Fruit fly (Drosophila melanogaster) whole organism, pupa: ENCODE results near the gene CG7872.

Experiments used
- CG12605 ChIP-seq: fragments of 200-800 bp; sonication (Bioruptor generic); IDR thresholded peaks from 2 replicates; pipeline ENCODE4 v1.3.6; 2022; ENCODE audit warnings: missing biosample characterization, missing genetic modification characterization
- CG14655 ChIP-seq: fragments of 200-800 bp; sonication (Bioruptor generic); optimal IDR thresholded peaks from 3 replicates; lab custom pipeline; 2017; ENCODE audit warnings: mild to moderate bottlenecking, missing biosample characterization, missing genetic modification reagents, missing genetic modification characterization
- CG15710 ChIP-seq: fragments of 200-800 bp; sonication (Bioruptor generic); optimal IDR thresholded peaks from 2 replicates; lab custom pipeline; 2018; ENCODE audit warnings: missing biosample characterization, mild to moderate bottlenecking, missing genetic modification characterization, moderate library complexity
- CG17806 ChIP-seq: fragments of 200-800 bp; sonication (Bioruptor generic); optimal IDR thresholded peaks from 2 replicates; lab custom pipeline; 2018; ENCODE audit warnings: missing biosample characterization, mild to moderate bottlenecking, missing genetic modification characterization, moderate library complexity
- CG34367 ChIP-seq: fragments of 200-800 bp; sonication (Bioruptor generic); optimal IDR thresholded peaks from 2 replicates; lab custom pipeline; 2018; ENCODE audit warnings: missing biosample characterization, mild to moderate bottlenecking, missing genetic modification characterization
- CG4496 ChIP-seq: fragments of 200-800 bp; sonication (Bioruptor generic); IDR thresholded peaks from 3 replicates; pipeline ENCODE4 v1.3.6; 2022; ENCODE audit warnings: missing biosample characterization, missing genetic modification characterization
- CG8159 ChIP-seq: fragments of 200-800 bp; sonication (Bioruptor generic); optimal IDR thresholded peaks from 3 replicates; lab custom pipeline; 2018; ENCODE audit warnings: missing biosample characterization, mild to moderate bottlenecking, missing genetic modification characterization, moderate library complexity
- CG9948 ChIP-seq: fragments of 200-800 bp; sonication (Bioruptor generic); optimal IDR thresholded peaks from 2 replicates; lab custom pipeline; 2018; ENCODE audit warnings: missing biosample characterization, mild to moderate bottlenecking, missing genetic modification characterization, moderate library complexity
- EcR ChIP-seq: fragments of 200-800 bp; sonication (Bioruptor generic); optimal IDR thresholded peaks from 3 replicates; lab custom pipeline; 2019; ENCODE audit warnings: missing biosample characterization, missing genetic modification characterization, mild to moderate bottlenecking, moderate library complexity, missing genetic modification reagents
- Ets98B ChIP-seq: fragments of 200-800 bp; sonication (Bioruptor generic); IDR thresholded peaks from 2 replicates; pipeline ENCODE4 v1.3.6; 2022; ENCODE audit warnings: missing biosample characterization, missing genetic modification characterization
- Snoo ChIP-seq: fragments of 200-800 bp; sonication (Bioruptor generic); optimal IDR thresholded peaks from 3 replicates; lab custom pipeline; 2017; ENCODE audit warnings: missing biosample characterization, mild to moderate bottlenecking, missing genetic modification characterization, inconsistent platforms
- gl ChIP-seq: fragments of 200-800 bp; sonication (Bioruptor generic); optimal IDR thresholded peaks from 2 replicates; lab custom pipeline; 2018; ENCODE audit warnings: missing biosample characterization, mild to moderate bottlenecking, missing genetic modification characterization

DNA sequence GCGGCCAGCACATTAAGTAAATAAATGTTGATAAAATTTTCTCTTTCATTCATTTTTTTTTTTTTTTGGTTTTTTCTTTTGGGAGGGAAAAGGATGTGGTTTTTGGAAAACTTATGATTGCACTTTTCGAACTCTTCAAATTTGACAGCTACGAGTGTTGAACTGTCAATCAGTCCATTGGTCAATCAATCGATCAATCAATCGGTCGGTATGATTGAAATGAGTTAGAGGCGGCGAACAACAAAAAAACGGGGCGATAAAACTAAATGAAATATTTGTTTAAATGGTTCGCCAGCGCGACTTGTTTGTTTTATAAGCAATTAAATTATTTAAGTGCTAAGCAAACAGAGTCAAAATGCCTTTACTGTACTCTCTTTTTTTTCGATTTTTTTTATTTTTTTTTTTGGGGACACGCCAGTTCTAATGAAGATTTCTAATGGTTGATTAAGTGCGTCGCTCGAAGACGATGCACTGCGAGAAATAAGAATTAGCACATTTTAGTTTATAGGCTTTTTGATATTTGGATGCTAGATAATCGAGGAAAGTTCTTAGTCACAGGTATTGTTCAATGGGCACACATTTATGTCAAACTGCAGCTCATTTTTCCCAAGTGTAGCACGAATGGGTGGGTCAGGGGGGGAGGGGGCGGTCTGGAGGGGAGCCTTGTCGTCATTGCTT is 41.1 kb downstream of the CG7872 start:
- no peak for TF ChIP-seq CG9948
- no peak for TF ChIP-seq CG8159
- TF ChIP-seq CG12605: 0 out of 2 replicates have a peak, but pooled peaks have one; percentile 21
- no peak for TF ChIP-seq EcR (GFP tag; lab: Kevin White, UChicago)
- peak; percentile 49; the same call in 1 of the 2 replicates for TF ChIP-seq Ets98B (GFP tag; lab: Robert Waterston, UW)
- peak; percentile 23 for TF ChIP-seq Snoo (tag; lab: Kevin White, UChicago)
- no peak for TF ChIP-seq gl (tag; lab: Kevin White, UChicago)
- TF ChIP-seq CG15710 (tag; lab: Kevin White, UChicago): no peak
- no peak for TF ChIP-seq CG17806
- peak; percentile 44 for TF ChIP-seq CG14655 (GFP tag; lab: Kevin White, UChicago)
- no peak for TF ChIP-seq CG34367
- peak; percentile 69; the same call in 2 of the 3 replicates for TF ChIP-seq CG4496
